Fruit fly (Drosophila melanogaster) whole organism, prepupa: ENCODE data around the gene CG32147.

Experiments used
- CG10631 ChIP-seq: fragments of 200-800 bp; sonication (Bioruptor generic); optimal IDR thresholded peaks from 2 replicates; lab custom pipeline; 2016; ENCODE audit warnings: missing biosample characterization, missing genetic modification characterization
- CG31627 ChIP-seq: fragments of 200-800 bp; sonication (Bioruptor generic); optimal IDR thresholded peaks from 3 replicates; lab custom pipeline; 2016; ENCODE audit warnings: missing biosample characterization, missing genetic modification characterization
- CG4318 ChIP-seq: fragments of 200-800 bp; sonication (Bioruptor generic); optimal IDR thresholded peaks from 3 replicates; lab custom pipeline; 2017; ENCODE audit warnings: missing biosample characterization, mild to moderate bottlenecking, missing genetic modification characterization
- CG6276 ChIP-seq: fragments of 200-800 bp; sonication (Bioruptor generic); optimal IDR thresholded peaks from 2 replicates; lab custom pipeline; 2017; ENCODE audit warnings: missing biosample characterization, mild to moderate bottlenecking, missing genetic modification characterization
- CG6808 ChIP-seq: fragments of 200-800 bp; sonication (Bioruptor generic); optimal IDR thresholded peaks from 3 replicates; lab custom pipeline; 2017; ENCODE audit warnings: missing biosample characterization, missing genetic modification characterization, mild to moderate bottlenecking, moderate library complexity, missing genetic modification reagents
- CG7368 ChIP-seq: fragments of 200-800 bp; sonication (Bioruptor generic); optimal IDR thresholded peaks from 3 replicates; lab custom pipeline; 2016; ENCODE audit warnings: missing biosample characterization, missing genetic modification characterization
- Sox102F ChIP-seq: fragments of 200-800 bp; sonication (Bioruptor generic); optimal IDR thresholded peaks from 2 replicates; lab custom pipeline; 2016; ENCODE audit warnings: missing biosample characterization, mild to moderate bottlenecking, missing genetic modification characterization
- Sox15 ChIP-seq: fragments of 200-800 bp; sonication (Bioruptor generic); optimal IDR thresholded peaks from 3 replicates; lab custom pipeline; 2016; ENCODE audit warnings: missing biosample characterization, missing genetic modification characterization
- acj6 ChIP-seq: fragments of 200-800 bp; sonication (Bioruptor generic); optimal IDR thresholded peaks from 3 replicates; lab custom pipeline; 2016; ENCODE audit warnings: missing biosample characterization, missing genetic modification characterization

dm6 chr3L:15178618-15179017 lies 34.8 kb upstream of the CG32147 start:
- no peak for TF ChIP-seq CG31627 (GFP tag; lab: Kevin White, UChicago)
- TF ChIP-seq Sox102F: no peak
- no peak for TF ChIP-seq acj6 (GFP tag; lab: Kevin White, UChicago)
- TF ChIP-seq CG4318: no peak
- TF ChIP-seq Sox15: no peak
- no peak for TF ChIP-seq CG7368 (GFP tag; lab: Kevin White, UChicago)
- TF ChIP-seq CG10631 (GFP tag; lab: Kevin White, UChicago): no peak
- TF ChIP-seq CG6276: no peak
- no peak for TF ChIP-seq CG6808 (GFP tag; lab: Kevin White, UChicago)
